Worm (Caenorhabditis elegans) whole organism, L1 larva: ENCODE data around the gene F25A2.1.

ENCODE experiments used
- Y116A8C.19 ChIP-seq: sonication (generic microtip); optimal IDR thresholded peaks from 2 replicates; lab custom pipeline; 2016; ENCODE audit warnings: missing compliant biosample characterization, missing genetic modification characterization, borderline replicate concordance
- aly-2 ChIP-seq: fragments of 150-350 bp; optimal IDR thresholded peaks from 2 replicates; lab custom pipeline; 2014; ENCODE audit warnings: missing biosample characterization, missing genetic modification characterization
- ama-1 ChIP-seq: fragments of 150-350 bp; optimal IDR thresholded peaks from 2 replicates; lab custom pipeline; 2014
- blmp-1 ChIP-seq: fragments of 150-350 bp; optimal IDR thresholded peaks from 2 replicates; lab custom pipeline; 2014; ENCODE audit warnings: missing biosample characterization, missing genetic modification characterization
- ceh-8 ChIP-seq: fragments of 200-800 bp; sonication (Bioruptor generic); optimal IDR thresholded peaks from 2 replicates; lab custom pipeline; 2018; ENCODE audit warnings: mild to moderate bottlenecking, missing genetic modification characterization, moderate library complexity, missing compliant biosample characterization
- ceh-82 ChIP-seq, 3 experiments: fragments of 150-350 bp in 1 of 3; sonication (generic microtip) in 2 of 3; optimal IDR thresholded peaks; 2 replicates each; lab custom pipeline; 2014 to 2017; ENCODE audit warnings: missing biosample characterization in 3 of 3, missing genetic modification characterization in 3 of 3
- ceh-90 ChIP-seq: sonication (generic microtip); optimal IDR thresholded peaks from 2 replicates; lab custom pipeline; 2016; ENCODE audit warnings: missing genetic modification characterization, missing compliant biosample characterization
- ces-1 ChIP-seq: fragments of 150-350 bp; optimal IDR thresholded peaks from 2 replicates; lab custom pipeline; 2014; ENCODE audit warnings: missing biosample characterization, missing genetic modification reagents, missing genetic modification characterization
- dpl-1 ChIP-seq, 3 experiments: fragments of 150-350 bp in 2 of 3; sonication (generic microtip) in 1 of 3; optimal IDR thresholded peaks; 2 replicates each; lab custom pipeline; 2014 to 2017; ENCODE audit warnings: missing biosample characterization in 3 of 3, missing genetic modification characterization in 3 of 3, missing genetic modification reagents in 3 of 3
- dsc-1 ChIP-seq: sonication (generic microtip); optimal IDR thresholded peaks from 2 replicates; lab custom pipeline; 2016; ENCODE audit warnings: mild to moderate bottlenecking, missing genetic modification characterization, missing compliant biosample characterization
- efl-1 ChIP-seq, 4 experiments: fragments of 150-350 bp; optimal IDR thresholded peaks in 3 of 4; peaks in 1 of 4; 1 replicate in 1 of 4; 2 replicates in 3 of 4; lab custom pipeline; 2014; ENCODE audit warnings: missing biosample characterization in 2 of 4, missing genetic modification characterization in 2 of 4, missing genetic modification reagents in 2 of 4
- efl-3 ChIP-seq: fragments of 200-800 bp; sonication (Bioruptor generic); optimal IDR thresholded peaks from 2 replicates; lab custom pipeline; 2018; ENCODE audit warnings: mild to moderate bottlenecking, missing genetic modification characterization, missing compliant biosample characterization
- elt-2 ChIP-seq: sonication (generic microtip); optimal IDR thresholded peaks from 2 replicates; lab custom pipeline; 2016; ENCODE audit warnings: missing genetic modification characterization, mild to moderate bottlenecking, inconsistent platforms, missing compliant biosample characterization, missing genetic modification reagents
- fkh-10 ChIP-seq: sonication (generic microtip); optimal IDR thresholded peaks from 2 replicates; lab custom pipeline; 2017; ENCODE audit warnings: missing biosample characterization, missing genetic modification reagents, missing genetic modification characterization
- fkh-8 ChIP-seq: sonication (generic microtip); optimal IDR thresholded peaks from 2 replicates; lab custom pipeline; 2016; ENCODE audit warnings: mild to moderate bottlenecking, missing genetic modification characterization, missing compliant biosample characterization
- fos-1 ChIP-seq: fragments of 150-350 bp; optimal IDR thresholded peaks from 2 replicates; lab custom pipeline; 2014; ENCODE audit warnings: missing biosample characterization, missing genetic modification characterization
- grh-1 ChIP-seq: fragments of 200-800 bp; sonication (Bioruptor generic); IDR thresholded peaks from 2 replicates; pipeline ENCODE4 v1.3.6; 2022; ENCODE audit warnings: missing genetic modification reagents, missing genetic modification characterization, missing compliant biosample characterization
- hlh-4 ChIP-seq: sonication (generic microtip); optimal IDR thresholded peaks from 2 replicates; lab custom pipeline; 2016; ENCODE audit warnings: mild to moderate bottlenecking, missing genetic modification characterization, missing compliant biosample characterization
- irx-1 ChIP-seq: sonication (generic microtip); optimal IDR thresholded peaks from 2 replicates; lab custom pipeline; 2016; ENCODE audit warnings: missing genetic modification characterization, missing compliant biosample characterization
- isw-1 ChIP-seq: fragments of 200-800 bp; sonication (Bioruptor generic); IDR thresholded peaks from 2 replicates; pipeline ENCODE4 v1.3.6; 2022; ENCODE audit warnings: missing genetic modification characterization, missing compliant biosample characterization
- jun-1 ChIP-seq: fragments of 150-350 bp; optimal IDR thresholded peaks from 2 replicates; lab custom pipeline; 2014; ENCODE audit warnings: missing biosample characterization, missing genetic modification reagents, missing genetic modification characterization
- lin-13 ChIP-seq: fragments of 150-350 bp; optimal IDR thresholded peaks from 2 replicates; lab custom pipeline; 2014; ENCODE audit warnings: missing biosample characterization, missing genetic modification reagents, missing genetic modification characterization
- lin-14 ChIP-seq: fragments of 200-800 bp; sonication (Bioruptor generic); optimal IDR thresholded peaks from 2 replicates; lab custom pipeline; 2018; ENCODE audit warnings: mild to moderate bottlenecking, missing genetic modification characterization, moderate library complexity, missing compliant biosample characterization
- lin-35 ChIP-seq, 2 experiments: fragments of 150-350 bp; optimal IDR thresholded peaks; 2 replicates each; lab custom pipeline; 2014; ENCODE audit warnings: missing biosample characterization in 2 of 2, missing genetic modification characterization in 2 of 2, missing genetic modification reagents in 2 of 2
- mdl-1 ChIP-seq, 2 experiments: fragments of 150-350 bp; optimal IDR thresholded peaks; 2 replicates each; lab custom pipeline; 2014 to 2017; ENCODE audit warnings: missing biosample characterization in 2 of 2, missing genetic modification characterization in 2 of 2, inconsistent platforms in 1 of 2
- mef-2 ChIP-seq: fragments of 150-350 bp; optimal IDR thresholded peaks from 2 replicates; lab custom pipeline; 2014; ENCODE audit warnings: missing biosample characterization, missing genetic modification characterization
- mep-1 ChIP-seq: fragments of 150-350 bp; optimal IDR thresholded peaks from 2 replicates; lab custom pipeline; 2014; ENCODE audit warnings: missing biosample characterization, missing genetic modification characterization
- nhr-20 ChIP-seq: sonication (generic microtip); optimal IDR thresholded peaks from 2 replicates; lab custom pipeline; 2016; ENCODE audit warnings: mild to moderate bottlenecking, missing genetic modification characterization, missing compliant biosample characterization
- nhr-28 ChIP-seq: fragments of 150-350 bp; optimal IDR thresholded peaks from 2 replicates; lab custom pipeline; 2014; ENCODE audit warnings: missing biosample characterization, missing genetic modification characterization
- nhr-71 ChIP-seq: sonication (generic microtip); optimal IDR thresholded peaks from 2 replicates; lab custom pipeline; 2016; ENCODE audit warnings: mild to moderate bottlenecking, missing genetic modification characterization, moderate library complexity, missing compliant biosample characterization
- nhr-77 ChIP-seq: fragments of 150-350 bp; optimal IDR thresholded peaks from 2 replicates; lab custom pipeline; 2014; ENCODE audit warnings: missing biosample characterization, missing genetic modification characterization
- nhr-85 ChIP-seq: sonication (generic microtip); peaks from one replicate; lab custom pipeline; 2016; ENCODE audit warnings: missing genetic modification characterization, inconsistent platforms, missing compliant biosample characterization
- pax-3 ChIP-seq: fragments of 200-800 bp; sonication (Bioruptor generic); optimal IDR thresholded peaks from 2 replicates; lab custom pipeline; 2018; ENCODE audit warnings: mild to moderate bottlenecking, missing genetic modification characterization, moderate library complexity, missing compliant biosample characterization
- rnt-1 ChIP-seq: sonication (generic microtip); optimal IDR thresholded peaks from 2 replicates; lab custom pipeline; 2016; ENCODE audit warnings: mild to moderate bottlenecking, missing genetic modification characterization, moderate library complexity, missing compliant biosample characterization
- skn-1 ChIP-seq: fragments of 150-350 bp; optimal IDR thresholded peaks from 2 replicates; lab custom pipeline; 2014; ENCODE audit warnings: missing biosample characterization, missing genetic modification characterization
- snpc-4 ChIP-seq: fragments of 150-350 bp; optimal IDR thresholded peaks from 2 replicates; lab custom pipeline; 2014; ENCODE audit warnings: missing biosample characterization, missing genetic modification characterization
- snu-23 ChIP-seq: sonication (generic microtip); optimal IDR thresholded peaks from 2 replicates; lab custom pipeline; 2016; ENCODE audit warnings: missing genetic modification characterization, missing compliant biosample characterization
- sox-4 ChIP-seq: sonication (generic microtip); optimal IDR thresholded peaks from 2 replicates; lab custom pipeline; 2016; ENCODE audit warnings: missing genetic modification characterization, missing compliant biosample characterization
- swsn-7 ChIP-seq: sonication (generic microtip); optimal IDR thresholded peaks from 2 replicates; lab custom pipeline; 2016; ENCODE audit warnings: missing genetic modification characterization, missing compliant biosample characterization
- tbx-2 ChIP-seq: sonication (generic microtip); optimal IDR thresholded peaks from 2 replicates; lab custom pipeline; 2016; ENCODE audit warnings: missing genetic modification characterization, missing compliant biosample characterization
- unc-30 ChIP-seq: sonication (generic microtip); optimal IDR thresholded peaks from 2 replicates; lab custom pipeline; 2017; ENCODE audit warnings: missing biosample characterization, missing genetic modification characterization
- unc-62 ChIP-seq: fragments of 150-350 bp; optimal IDR thresholded peaks from 2 replicates; lab custom pipeline; 2014; ENCODE audit warnings: missing biosample characterization, missing genetic modification reagents, missing genetic modification characterization
- unc-86 ChIP-seq: sonication (generic microtip); optimal IDR thresholded peaks from 2 replicates; lab custom pipeline; 2016; ENCODE audit warnings: missing genetic modification characterization, missing compliant biosample characterization
- unc-98 ChIP-seq: fragments of 200-800 bp; sonication (Bioruptor generic); IDR thresholded peaks from 2 replicates; pipeline ENCODE4 v1.3.6; 2022; ENCODE audit warnings: missing genetic modification characterization, missing compliant biosample characterization
- vab-15 ChIP-seq: sonication (generic microtip); optimal IDR thresholded peaks from 2 replicates; lab custom pipeline; 2017; ENCODE audit warnings: missing genotype, mild to moderate bottlenecking, missing genetic modification characterization, missing compliant biosample characterization
- zag-1 ChIP-seq: fragments of 150-350 bp; optimal IDR thresholded peaks from 2 replicates; lab custom pipeline; 2014; ENCODE audit warnings: missing biosample characterization, missing genetic modification characterization
- zip-4 ChIP-seq: fragments of 200-800 bp; sonication (Bioruptor generic); optimal IDR thresholded peaks from 2 replicates; lab custom pipeline; 2018; ENCODE audit warnings: mild to moderate bottlenecking, missing genetic modification characterization, moderate library complexity, missing compliant biosample characterization
- ztf-11 ChIP-seq, 2 experiments: sonication (generic microtip); optimal IDR thresholded peaks; 2 replicates each; lab custom pipeline; 2016 to 2017; ENCODE audit warnings: missing genetic modification characterization in 2 of 2, missing biosample characterization in 1 of 2, missing compliant biosample characterization in 1 of 2
- ztf-4 ChIP-seq: fragments of 150-350 bp; optimal IDR thresholded peaks from 2 replicates; lab custom pipeline; 2014; ENCODE audit warnings: missing biosample characterization, missing genetic modification characterization

F25A2.1 gene

ce11 chrV:1154472-1155278 lies 24.7 kb upstream of the F25A2.1 start:
- TF ChIP-seq nhr-20, result no peak
- peak; percentile 27 for TF ChIP-seq ceh-8 (GFP tag; lab: Kevin White, UChicago)
- peak; percentile 19 for TF ChIP-seq aly-2
- TF ChIP-seq ama-1 (lab: Kevin White, UChicago), result no peak
- TF ChIP-seq nhr-85 (tag; lab: Kevin White, UChicago), result peak; percentile 71
- no peak for TF ChIP-seq ceh-90 (tag; lab: Kevin White, UChicago)
- TF ChIP-seq swsn-7 (tag; lab: Kevin White, UChicago), result no peak
- TF ChIP-seq snu-23 (GFP tag; lab: Kevin White, UChicago), result peak; percentile 10
- TF ChIP-seq lin-14 (GFP tag; lab: Kevin White, UChicago), result peak; percentile 88
- no peak for TF ChIP-seq nhr-28 (tag; lab: Kevin White, UChicago)
- no peak for TF ChIP-seq lin-13
- TF ChIP-seq blmp-1 (tag; lab: Kevin White, UChicago), result peak; percentile 25
- peak; percentile 46 for TF ChIP-seq fkh-10
- TF ChIP-seq efl-1 (optimal IDR thresholded peaks at IDR 0.05; lab: Kevin White, UChicago), result no peak
- TF ChIP-seq efl-1 (GFP tag; optimal IDR thresholded peaks at IDR 0.05 in 1 of 2; lab: Kevin White, UChicago), result peak in 1 of 2 experiments; percentile 8
- peak; percentile 65 for TF ChIP-seq ces-1
- no peak for TF ChIP-seq nhr-77 (tag; lab: Kevin White, UChicago)
- TF ChIP-seq dsc-1, result no peak
- TF ChIP-seq mef-2, result no peak
- TF ChIP-seq unc-62 (GFP tag; lab: Kevin White, UChicago), result no peak
- TF ChIP-seq nhr-71 (tag; lab: Kevin White, UChicago), result peak; percentile 3
- TF ChIP-seq unc-30 (tag; lab: Kevin White, UChicago), result no peak

- TF ChIP-seq efl-3 (GFP tag; lab: Kevin White, UChicago) (no peak), mdl-1 (tag; optimal IDR thresholded peaks at IDR 0.05; lab: Kevin White, UChicago) (no peak), efl-1 (optimal IDR thresholded peaks at IDR 0.05; lab: Kevin White, UChicago) (no peak), efl-1 (GFP tag; optimal IDR thresholded peaks at IDR 0.05 in 1 of 2; lab: Kevin White, UChicago) (no peak), fkh-10 (no peak), grh-1 (GFP tag; lab: Robert Waterston, UW) (no peak), fos-1 (tag; lab: Kevin White, UChicago) (peak; percentile 9), ceh-82 (tag; optimal IDR thresholded peaks at IDR 0.05; lab: Kevin White, UChicago) (no peak), aly-2 (no peak), hlh-4 (tag; lab: Kevin White, UChicago) (no peak), elt-2 (tag; lab: Kevin White, UChicago) (peak; percentile 5), ztf-11 (tag; optimal IDR thresholded peaks at IDR 0.05; lab: Kevin White, UChicago) (no peak), mep-1 (tag; lab: Kevin White, UChicago) (peak; percentile 2), unc-86 (tag; lab: Kevin White, UChicago) (no peak), fkh-8 (tag; lab: Kevin White, UChicago) (no peak), pax-3 (no peak), unc-98 (GFP tag; lab: Robert Waterston, UW) (no peak), blmp-1 (tag; lab: Kevin White, UChicago) (peak; percentile 75), sox-4 (no peak), snpc-4 (tag; lab: Kevin White, UChicago) (no peak), zag-1 (no peak), ceh-90 (tag; lab: Kevin White, UChicago) (no peak), skn-1 (tag; lab: Kevin White, UChicago) (no peak), ces-1 (no peak), ama-1 (lab: Kevin White, UChicago) (no peak), lin-35 (GFP tag; optimal IDR thresholded peaks at IDR 0.05; lab: Kevin White, UChicago) (peak in 1 of 2 experiments; percentile 27), Y116A8C.19 (no peak), zip-4 (GFP tag; lab: Kevin White, UChicago) (no peak), jun-1 (tag; lab: Kevin White, UChicago) (peak; percentile 10), ztf-4 (tag; lab: Kevin White, UChicago) (peak; percentile 21), isw-1 (GFP tag; lab: Robert Waterston, UW) (no peak), vab-15 (tag; lab: Kevin White, UChicago) (no peak), nhr-85 (tag; lab: Kevin White, UChicago) (peak; percentile 59), rnt-1 (no peak), nhr-71 (tag; lab: Kevin White, UChicago) (peak; percentile 26), dpl-1 (GFP tag; optimal IDR thresholded peaks at IDR 0.05; lab: Kevin White, UChicago) (no peak), irx-1 (tag; lab: Kevin White, UChicago) (no peak), dsc-1 (no peak), tbx-2 (tag; lab: Kevin White, UChicago) (no peak)
These were observed 23.5 kb upstream of the F25A2.1 start, which contains the start of gene cmd-1 for ce11 chrV:1155914-1156313. Gene cmd-1 (plus strand): TSS chrV:1156271.
